Fruit fly (Drosophila melanogaster): ENCODE measurements around the gene Nasp.

- TF ChIP-seq fru (GFP tag; optimal IDR thresholded peaks at IDR 0.05) (no peak), lola (GFP tag; optimal IDR thresholded peaks at IDR 0.05) (no peak), h (GFP tag; optimal IDR thresholded peaks at IDR 0.05) (no peak), Hr78 (GFP tag; optimal IDR thresholded peaks at IDR 0.05) (no peak), br (GFP tag; optimal IDR thresholded peaks at IDR 0.05) (no peak), OdsH (GFP tag; optimal IDR thresholded peaks at IDR 0.05) (no peak), psq (GFP tag; optimal IDR thresholded peaks at IDR 0.05) (no peak), brk (GFP tag; optimal IDR thresholded peaks at IDR 0.05) (no peak), Dfd (GFP tag; optimal IDR thresholded peaks at IDR 0.05) (no peak), dmrt93B (GFP tag; optimal IDR thresholded peaks at IDR 0.05) (no peak), usp (GFP tag; optimal IDR thresholded peaks at IDR 0.05) (no peak), HLH106 (tag; optimal IDR thresholded peaks at IDR 0.05) (no peak)
These were observed 24.5 kb upstream of the Nasp start, which contains the start of gene nom for dm6 chr3R:8722962-8723548.

Measured in whole organism, wandering third instar larva.